Worm (Caenorhabditis elegans) whole organism, L3 larva: ENCODE results near the gene thn-4.

Experiments used
- R02D3.7 ChIP-seq: fragments of 150-350 bp; optimal IDR thresholded peaks from 2 replicates; lab custom pipeline; 2014; ENCODE audit warnings: missing biosample characterization, missing genetic modification characterization
- aly-2 ChIP-seq: fragments of 150-350 bp; optimal IDR thresholded peaks from 2 replicates; lab custom pipeline; 2014; ENCODE audit warnings: missing biosample characterization, missing genetic modification characterization
- ama-1 ChIP-seq: fragments of 150-350 bp; optimal IDR thresholded peaks from 2 replicates; lab custom pipeline; 2018
- ceh-16 ChIP-seq: sonication (generic microtip); optimal IDR thresholded peaks from 2 replicates; lab custom pipeline; 2017; ENCODE audit warnings: missing biosample characterization, missing genetic modification characterization
- ceh-28 ChIP-seq: fragments of 150-350 bp; optimal IDR thresholded peaks from 2 replicates; lab custom pipeline; 2014; ENCODE audit warnings: missing biosample characterization, missing genetic modification reagents, missing genetic modification characterization
- ceh-82 ChIP-seq: fragments of 150-350 bp; optimal IDR thresholded peaks from 2 replicates; lab custom pipeline; 2014; ENCODE audit warnings: missing biosample characterization, missing genetic modification characterization
- ceh-9 ChIP-seq: sonication (generic microtip); optimal IDR thresholded peaks from 2 replicates; lab custom pipeline; 2018; ENCODE audit warnings: missing biosample characterization, missing genetic modification characterization
- elt-1 ChIP-seq: fragments of 150-350 bp; optimal IDR thresholded peaks from 2 replicates; lab custom pipeline; 2014; ENCODE audit warnings: missing biosample characterization, missing genetic modification characterization
- elt-2 ChIP-seq: sonication (generic microtip); optimal IDR thresholded peaks from 2 replicates; lab custom pipeline; 2016; ENCODE audit warnings: missing genetic modification reagents, mild to moderate bottlenecking, missing genetic modification characterization, missing compliant biosample characterization
- elt-3 ChIP-seq, 3 experiments: fragments of 150-350 bp in 1 of 3; sonication (generic microtip) in 2 of 3; optimal IDR thresholded peaks; 2 replicates in 2 of 3; 4 replicates in 1 of 3; lab custom pipeline; 2014 to 2017; ENCODE audit warnings: missing biosample characterization in 3 of 3, missing genetic modification characterization in 3 of 3
- eor-1 ChIP-seq, 2 experiments: fragments of 150-350 bp; optimal IDR thresholded peaks; 2 replicates each; lab custom pipeline; 2014 to 2018; ENCODE audit warnings: missing biosample characterization in 2 of 2, missing genetic modification characterization in 2 of 2
- fkh-2 ChIP-seq: fragments of 150-350 bp; optimal IDR thresholded peaks from 2 replicates; lab custom pipeline; 2014; ENCODE audit warnings: missing biosample characterization, missing genetic modification reagents, missing genetic modification characterization
- fos-1 ChIP-seq: fragments of 150-350 bp; optimal IDR thresholded peaks from 2 replicates; lab custom pipeline; 2014; ENCODE audit warnings: missing biosample characterization, missing genetic modification characterization
- hmg-11 ChIP-seq: sonication (generic microtip); optimal IDR thresholded peaks from 2 replicates; lab custom pipeline; 2016; ENCODE audit warnings: missing genetic modification characterization, missing compliant biosample characterization
- jun-1 ChIP-seq: fragments of 150-350 bp; optimal IDR thresholded peaks from 2 replicates; lab custom pipeline; 2014; ENCODE audit warnings: missing biosample characterization, missing genetic modification reagents, missing genetic modification characterization
- lin-39 ChIP-seq: fragments of 150-350 bp; optimal IDR thresholded peaks from 2 replicates; lab custom pipeline; 2018; ENCODE audit warnings: missing biosample characterization, missing genetic modification reagents, missing genetic modification characterization
- mdl-1 ChIP-seq: fragments of 150-350 bp; optimal IDR thresholded peaks from 2 replicates; lab custom pipeline; 2014; ENCODE audit warnings: missing biosample characterization, missing genetic modification characterization
- mml-1 ChIP-seq: fragments of 150-350 bp; sonication (generic microtip); optimal IDR thresholded peaks from 3 replicates; lab custom pipeline; 2014; ENCODE audit warnings: missing biosample characterization, missing genetic modification characterization
- nhr-25 ChIP-seq: sonication (generic microtip); optimal IDR thresholded peaks from 2 replicates; lab custom pipeline; 2017; ENCODE audit warnings: missing biosample characterization, missing genetic modification characterization
- nhr-28 ChIP-seq: fragments of 150-350 bp; optimal IDR thresholded peaks from 2 replicates; lab custom pipeline; 2014; ENCODE audit warnings: missing biosample characterization, missing genetic modification characterization
- nhr-43 ChIP-seq: sonication (generic microtip); optimal IDR thresholded peaks from 2 replicates; lab custom pipeline; 2016; ENCODE audit warnings: mild to moderate bottlenecking, missing genetic modification characterization, missing compliant biosample characterization; ENCODE audit not compliant: poor library complexity, severe bottlenecking
- nhr-67 ChIP-seq: fragments of 150-350 bp; optimal IDR thresholded peaks from 2 replicates; lab custom pipeline; 2014; ENCODE audit warnings: missing biosample characterization, missing genetic modification characterization
- nhr-76 ChIP-seq: fragments of 150-350 bp; sonication (generic microtip); optimal IDR thresholded peaks from 5 replicates; lab custom pipeline; 2014; ENCODE audit warnings: missing biosample characterization, missing genetic modification characterization
- nhr-77 ChIP-seq: fragments of 150-350 bp; optimal IDR thresholded peaks from 2 replicates; lab custom pipeline; 2014; ENCODE audit warnings: missing biosample characterization, missing genetic modification characterization
- pha-4 ChIP-seq: fragments of 150-350 bp; optimal IDR thresholded peaks from 2 replicates; lab custom pipeline; 2014; ENCODE audit warnings: missing biosample characterization, missing genetic modification reagents, missing genetic modification characterization
- pqm-1 ChIP-seq: fragments of 150-350 bp; optimal IDR thresholded peaks from 2 replicates; lab custom pipeline; 2017; ENCODE audit warnings: missing biosample characterization, missing genetic modification characterization, inconsistent platforms
- sea-2 ChIP-seq: fragments of 150-350 bp; sonication (generic microtip); optimal IDR thresholded peaks from 4 replicates; lab custom pipeline; 2014; ENCODE audit warnings: missing biosample characterization, missing genetic modification reagents, missing genetic modification characterization
- tbx-2 ChIP-seq: sonication (generic microtip); optimal IDR thresholded peaks from 2 replicates; lab custom pipeline; 2016; ENCODE audit warnings: mild to moderate bottlenecking, missing genetic modification characterization, missing compliant biosample characterization
- unc-62 ChIP-seq: fragments of 150-350 bp; sonication (generic microtip); optimal IDR thresholded peaks from 4 replicates; lab custom pipeline; 2014; ENCODE audit warnings: missing biosample characterization, missing genetic modification reagents, missing genetic modification characterization
- zag-1 ChIP-seq: fragments of 150-350 bp; optimal IDR thresholded peaks from 2 replicates; lab custom pipeline; 2014; ENCODE audit warnings: missing biosample characterization, missing genetic modification characterization
- ztf-11 ChIP-seq: fragments of 150-350 bp; optimal IDR thresholded peaks from 2 replicates; lab custom pipeline; 2014; ENCODE audit warnings: missing biosample characterization, missing genetic modification characterization
- ztf-4 ChIP-seq: fragments of 150-350 bp; optimal IDR thresholded peaks from 2 replicates; lab custom pipeline; 2014; ENCODE audit warnings: missing biosample characterization, missing genetic modification characterization

Gene thn-4

ce11 chrV:16871387-16871786 is at the start of gene thn-4:
Gene thn-4 (minus strand): TSS chrV:16871487.
- no peak for TF ChIP-seq R02D3.7 (tag; lab: Kevin White, UChicago)

DNA sequence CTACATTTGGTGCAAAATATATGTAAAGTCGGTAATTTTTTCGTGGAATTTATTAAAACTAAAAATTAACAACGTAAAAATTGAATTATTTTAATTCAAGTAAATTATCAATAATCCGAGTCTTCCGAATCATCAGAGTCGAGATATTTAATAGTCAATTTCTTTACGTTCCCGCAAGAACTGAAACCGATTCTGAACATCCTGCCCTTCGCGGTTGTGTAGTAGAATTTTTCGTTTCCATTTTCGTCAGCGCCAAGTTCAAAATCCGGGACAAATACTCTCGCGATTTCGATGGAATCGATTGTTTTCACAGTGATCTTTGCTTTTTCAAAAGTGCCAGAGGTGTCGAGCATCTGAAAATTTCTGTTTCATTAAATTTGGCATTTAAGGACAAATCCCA is 48.4 kb upstream of the thn-4 start:
- no peak for TF ChIP-seq ceh-9 (tag; lab: Kevin White, UChicago)
- TF ChIP-seq ceh-16 (tag; lab: Kevin White, UChicago): no peak
- no peak for TF ChIP-seq tbx-2 (tag; lab: Kevin White, UChicago)

ce11 chrV:16918378-16918777 is 47.1 kb upstream of the thn-4 start, which contains the start of the genes fbxa-206 and Y102A5C.2:
Gene fbxa-206 (minus strand): TSS chrV:16918478.
Gene Y102A5C.2 (plus strand): TSS chrV:16918731.
- TF ChIP-seq lin-39 (tag; lab: Kevin White, UChicago): no peak
- no peak for TF ChIP-seq elt-1
- no peak for TF ChIP-seq unc-62 (GFP tag; lab: Kevin White, UChicago)
- no peak for TF ChIP-seq jun-1
- no peak for TF ChIP-seq sea-2 (GFP tag; lab: Kevin White, UChicago)
- no peak for TF ChIP-seq aly-2 (tag; lab: Kevin White, UChicago)
- TF ChIP-seq ama-1 (lab: Kevin White, UChicago): no peak
- no peak for TF ChIP-seq fos-1
- no peak for TF ChIP-seq elt-3 (tag; optimal IDR thresholded peaks at IDR 0.05; lab: Kevin White, UChicago)
- no peak for TF ChIP-seq ztf-11 (tag; lab: Kevin White, UChicago)
- no peak for TF ChIP-seq eor-1 (tag; optimal IDR thresholded peaks at IDR 0.05; lab: Kevin White, UChicago)
- TF ChIP-seq ceh-82 (tag; lab: Kevin White, UChicago): no peak
- TF ChIP-seq ztf-4 (tag; lab: Kevin White, UChicago): no peak
- TF ChIP-seq nhr-43: no peak
- no peak for TF ChIP-seq nhr-28 (tag; lab: Kevin White, UChicago)
- no peak for TF ChIP-seq tbx-2 (tag; lab: Kevin White, UChicago)
- no peak for TF ChIP-seq hmg-11
- TF ChIP-seq zag-1 (tag; lab: Kevin White, UChicago): no peak

ce11 chrV:16916079-16916478 is 44.8 kb upstream of the thn-4 start, which contains the start of gene F09C6.10:
Gene F09C6.10 (minus strand): TSS chrV:16916179.
- TF ChIP-seq unc-62 (GFP tag; lab: Kevin White, UChicago): no peak

DNA sequence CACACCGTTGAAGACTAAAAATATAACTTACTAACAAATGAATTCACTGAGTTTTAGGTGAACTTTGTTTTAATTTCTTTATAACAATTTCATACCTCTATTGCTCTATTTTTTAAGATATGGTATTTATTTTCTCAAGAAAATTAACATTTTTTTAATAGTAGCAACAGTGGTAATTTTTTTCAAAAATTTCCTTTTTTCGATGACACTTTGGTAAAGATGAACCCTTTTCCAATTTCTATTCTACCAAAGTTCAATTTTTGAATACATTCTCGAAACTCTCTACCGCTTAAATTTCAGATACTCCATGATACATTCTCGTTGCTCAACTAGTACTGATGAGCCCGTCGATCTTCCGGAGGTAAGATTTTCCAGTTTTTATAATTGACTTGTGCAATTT is 40.6 kb upstream of the thn-4 start, which contains the start of gene nhr-116:
nhr-116 (plus strand) TSS at position 301 of the 400 bp plus-strand sequence.
- TF ChIP-seq hmg-11 (no peak), nhr-28 (tag; lab: Kevin White, UChicago) (no peak), zag-1 (tag; lab: Kevin White, UChicago) (no peak), ceh-28 (no peak), ztf-11 (tag; lab: Kevin White, UChicago) (no peak), nhr-67 (tag; lab: Kevin White, UChicago) (no peak), ceh-9 (tag; lab: Kevin White, UChicago) (no peak), mdl-1 (no peak), fos-1 (no peak), pha-4 (tag; lab: Kevin White, UChicago) (no peak)

ce11 chrV:16911294-16911693 is 40.0 kb upstream of the thn-4 start:
- peak; percentile 44 for TF ChIP-seq elt-2
- peak; percentile 10 for TF ChIP-seq pqm-1 (tag; lab: Kevin White, UChicago)
- no peak for TF ChIP-seq nhr-25

- TF ChIP-seq pha-4 (tag; lab: Kevin White, UChicago): peak; percentile 61
- no peak for TF ChIP-seq jun-1
- no peak for TF ChIP-seq nhr-77 (tag; lab: Kevin White, UChicago)
- no peak for TF ChIP-seq elt-3 (tag; optimal IDR thresholded peaks at IDR 0.05; lab: Kevin White, UChicago)
- peak; percentile 3 for TF ChIP-seq pqm-1 (tag; lab: Kevin White, UChicago)
- peak; percentile 25 for TF ChIP-seq elt-2
Observed at ce11 chrV:16910864-16911263, 39.6 kb upstream of the thn-4 start.

DNA sequence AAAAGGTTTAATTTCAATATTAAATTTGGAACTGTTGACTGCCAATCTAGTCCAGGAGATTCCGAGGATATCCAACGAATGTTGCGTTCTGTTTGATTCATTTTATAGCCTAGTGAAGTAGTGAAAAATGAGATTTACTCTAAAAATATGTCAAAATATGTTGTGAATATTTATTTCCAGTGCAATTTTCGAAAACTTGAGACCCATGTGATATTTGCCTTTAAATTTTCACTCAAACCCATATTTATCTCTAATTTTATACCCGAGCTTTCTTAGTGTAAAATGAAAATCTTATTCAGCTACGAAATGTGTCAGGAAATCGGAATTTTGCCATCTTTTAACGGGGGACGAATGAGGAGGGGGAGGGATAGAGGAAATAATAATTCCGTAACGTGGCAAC is 38.6 kb upstream of the thn-4 start, which contains the start of gene F09C6.16:
F09C6.16 (minus strand) TSS at position 101 of the 400 bp plus-strand sequence.
- no peak for TF ChIP-seq R02D3.7 (tag; lab: Kevin White, UChicago)
- no peak for TF ChIP-seq pqm-1 (tag; lab: Kevin White, UChicago)
- no peak for TF ChIP-seq ceh-82 (tag; lab: Kevin White, UChicago)
- TF ChIP-seq mml-1 (tag; lab: Kevin White, UChicago): no peak
- no peak for TF ChIP-seq nhr-76 (tag; lab: Kevin White, UChicago)
- TF ChIP-seq fkh-2: no peak
- TF ChIP-seq nhr-25: no peak
- TF ChIP-seq mdl-1: no peak
- TF ChIP-seq lin-39 (tag; lab: Kevin White, UChicago): no peak
